Fruit fly (Drosophila melanogaster) whole organism, prepupa: ENCODE measurements around the gene Pak3.

Source experiments
- Blimp-1 ChIP-seq: fragments of 200-800 bp; sonication (Bioruptor generic); optimal IDR thresholded peaks from 3 replicates; lab custom pipeline; 2017; ENCODE audit warnings: missing biosample characterization, missing genetic modification characterization, mild to moderate bottlenecking, moderate library complexity, missing genetic modification reagents
- CG11294 ChIP-seq: fragments of 200-800 bp; sonication (Bioruptor generic); IDR thresholded peaks from 2 replicates; pipeline ENCODE4 v1.3.6; 2022; ENCODE audit warnings: missing biosample characterization, missing genetic modification characterization
- CG11762 ChIP-seq: fragments of 200-800 bp; sonication (Bioruptor generic); optimal IDR thresholded peaks from 3 replicates; lab custom pipeline; 2016; ENCODE audit warnings: missing biosample characterization, missing genetic modification characterization; ENCODE audit not compliant: insufficient read depth
- CG1621 ChIP-seq: fragments of 200-800 bp; sonication (Bioruptor generic); optimal IDR thresholded peaks from 3 replicates; lab custom pipeline; 2018; ENCODE audit warnings: missing biosample characterization, mild to moderate bottlenecking, missing genetic modification characterization
- CG16779 ChIP-seq: fragments of 200-800 bp; sonication (Bioruptor generic); optimal IDR thresholded peaks from 3 replicates; lab custom pipeline; 2017; ENCODE audit warnings: missing biosample characterization, mild to moderate bottlenecking, missing genetic modification characterization
- CG3032 ChIP-seq: fragments of 200-800 bp; optimal IDR thresholded peaks from 2 replicates; lab custom pipeline; 2019; ENCODE audit warnings: missing biosample characterization, mild to moderate bottlenecking, missing genetic modification characterization, moderate library complexity
- CG32006 ChIP-seq: fragments of 200-800 bp; sonication (Bioruptor generic); optimal IDR thresholded peaks from 3 replicates; lab custom pipeline; 2017; ENCODE audit warnings: missing biosample characterization, mild to moderate bottlenecking, missing genetic modification characterization
- CG34406 ChIP-seq: fragments of 200-800 bp; sonication (Bioruptor generic); optimal IDR thresholded peaks from 3 replicates; lab custom pipeline; 2016; ENCODE audit warnings: missing biosample characterization, missing genetic modification characterization
- CG4318 ChIP-seq: fragments of 200-800 bp; sonication (Bioruptor generic); optimal IDR thresholded peaks from 3 replicates; lab custom pipeline; 2017; ENCODE audit warnings: missing biosample characterization, mild to moderate bottlenecking, missing genetic modification characterization
- CG6163 ChIP-seq: fragments of 200-800 bp; sonication (Bioruptor generic); IDR thresholded peaks from 3 replicates; pipeline ENCODE4 v1.3.6; 2022; ENCODE audit warnings: missing biosample characterization, missing genetic modification characterization
- CG6276 ChIP-seq: fragments of 200-800 bp; sonication (Bioruptor generic); optimal IDR thresholded peaks from 2 replicates; lab custom pipeline; 2017; ENCODE audit warnings: missing biosample characterization, mild to moderate bottlenecking, missing genetic modification characterization
- CG6808 ChIP-seq: fragments of 200-800 bp; sonication (Bioruptor generic); optimal IDR thresholded peaks from 3 replicates; lab custom pipeline; 2017; ENCODE audit warnings: missing biosample characterization, missing genetic modification characterization, mild to moderate bottlenecking, moderate library complexity, missing genetic modification reagents
- CG8119 ChIP-seq: fragments of 200-800 bp; sonication (Bioruptor generic); IDR thresholded peaks from 3 replicates; pipeline ENCODE4 v1.3.6; 2022; ENCODE audit warnings: missing biosample characterization, missing genetic modification characterization
- CG8319 ChIP-seq: fragments of 200-800 bp; sonication (Bioruptor generic); optimal IDR thresholded peaks from 3 replicates; lab custom pipeline; 2016; ENCODE audit warnings: missing biosample characterization, missing genetic modification characterization
- CG9139 ChIP-seq: fragments of 200-800 bp; sonication (Bioruptor generic); optimal IDR thresholded peaks from 3 replicates; lab custom pipeline; 2017; ENCODE audit warnings: missing biosample characterization, mild to moderate bottlenecking, missing genetic modification characterization
- Eip75B ChIP-seq: fragments of 200-800 bp; sonication (Bioruptor generic); optimal IDR thresholded peaks from 3 replicates; lab custom pipeline; 2016; ENCODE audit warnings: missing biosample characterization, missing genetic modification characterization
- Eip78C ChIP-seq: fragments of 200-800 bp; sonication (Bioruptor generic); peaks from one replicate; lab custom pipeline; 2016; ENCODE audit warnings: missing biosample characterization, missing genetic modification characterization
- Eip93F ChIP-seq: fragments of 200-800 bp; sonication (Bioruptor generic); optimal IDR thresholded peaks from 2 replicates; lab custom pipeline; 2016; ENCODE audit warnings: missing biosample characterization, mild to moderate bottlenecking, missing genetic modification characterization
- Hr38 ChIP-seq: sonication (Bioruptor generic); optimal IDR thresholded peaks from 2 replicates; lab custom pipeline; 2016; ENCODE audit warnings: missing biosample characterization, missing genetic modification characterization
- Sox102F ChIP-seq: fragments of 200-800 bp; sonication (Bioruptor generic); optimal IDR thresholded peaks from 2 replicates; lab custom pipeline; 2016; ENCODE audit warnings: missing biosample characterization, mild to moderate bottlenecking, missing genetic modification characterization
- Sox14 ChIP-seq: fragments of 200-800 bp; sonication (Bioruptor generic); optimal IDR thresholded peaks from 3 replicates; lab custom pipeline; 2016; ENCODE audit warnings: missing biosample characterization, missing genetic modification characterization
- acj6 ChIP-seq: fragments of 200-800 bp; sonication (Bioruptor generic); optimal IDR thresholded peaks from 3 replicates; lab custom pipeline; 2016; ENCODE audit warnings: missing biosample characterization, missing genetic modification characterization
- cyc ChIP-seq: fragments of 200-800 bp; sonication (Bioruptor generic); optimal IDR thresholded peaks from 3 replicates; lab custom pipeline; 2016; ENCODE audit warnings: missing biosample characterization, missing genetic modification characterization
- dsx ChIP-seq: fragments of 200-800 bp; optimal IDR thresholded peaks from 3 replicates; lab custom pipeline; 2019; ENCODE audit warnings: missing biosample characterization, mild to moderate bottlenecking, missing genetic modification characterization, moderate library complexity; ENCODE audit not compliant: poor library complexity, severe bottlenecking
- eg ChIP-seq: fragments of 200-800 bp; sonication (Bioruptor generic); IDR thresholded peaks from 3 replicates; pipeline ENCODE4 v1.3.6; 2022; ENCODE audit warnings: missing biosample characterization, missing genetic modification characterization
- esn ChIP-seq: fragments of 200-800 bp; sonication (Bioruptor generic); optimal IDR thresholded peaks from 2 replicates; lab custom pipeline; 2016; ENCODE audit warnings: missing biosample characterization, mild to moderate bottlenecking, missing genetic modification characterization, moderate library complexity
- fd85E ChIP-seq: fragments of 200-800 bp; sonication (Bioruptor generic); optimal IDR thresholded peaks from 3 replicates; lab custom pipeline; 2016; ENCODE audit warnings: missing biosample characterization, missing genetic modification characterization
- lz ChIP-seq: fragments of 200-800 bp; sonication (Bioruptor generic); optimal IDR thresholded peaks from 3 replicates; lab custom pipeline; 2016; ENCODE audit warnings: missing biosample characterization, missing genetic modification characterization
- net ChIP-seq: fragments of 200-800 bp; sonication (Bioruptor generic); optimal IDR thresholded peaks from 3 replicates; lab custom pipeline; 2016; ENCODE audit warnings: missing biosample characterization, missing genetic modification characterization
- salr ChIP-seq, 2 experiments: fragments of 200-800 bp; sonication (Bioruptor generic); optimal IDR thresholded peaks; 3 replicates each; lab custom pipeline; 2016 to 2018; ENCODE audit warnings: missing biosample characterization in 2 of 2, missing genetic modification characterization in 2 of 2, mild to moderate bottlenecking in 1 of 2
- spab ChIP-seq: fragments of 200-800 bp; sonication (Bioruptor generic); optimal IDR thresholded peaks from 2 replicates; lab custom pipeline; 2017; ENCODE audit warnings: missing biosample characterization, mild to moderate bottlenecking, missing genetic modification characterization, missing genetic modification reagents
- svp ChIP-seq: fragments of 200-800 bp; sonication (Bioruptor generic); peaks from one replicate; lab custom pipeline; 2016; ENCODE audit warnings: missing biosample characterization, missing genetic modification characterization
- topi ChIP-seq: fragments of 200-800 bp; sonication (Bioruptor generic); optimal IDR thresholded peaks from 3 replicates; lab custom pipeline; 2016; ENCODE audit warnings: missing biosample characterization, missing genetic modification characterization

Pak3 gene

DNA sequence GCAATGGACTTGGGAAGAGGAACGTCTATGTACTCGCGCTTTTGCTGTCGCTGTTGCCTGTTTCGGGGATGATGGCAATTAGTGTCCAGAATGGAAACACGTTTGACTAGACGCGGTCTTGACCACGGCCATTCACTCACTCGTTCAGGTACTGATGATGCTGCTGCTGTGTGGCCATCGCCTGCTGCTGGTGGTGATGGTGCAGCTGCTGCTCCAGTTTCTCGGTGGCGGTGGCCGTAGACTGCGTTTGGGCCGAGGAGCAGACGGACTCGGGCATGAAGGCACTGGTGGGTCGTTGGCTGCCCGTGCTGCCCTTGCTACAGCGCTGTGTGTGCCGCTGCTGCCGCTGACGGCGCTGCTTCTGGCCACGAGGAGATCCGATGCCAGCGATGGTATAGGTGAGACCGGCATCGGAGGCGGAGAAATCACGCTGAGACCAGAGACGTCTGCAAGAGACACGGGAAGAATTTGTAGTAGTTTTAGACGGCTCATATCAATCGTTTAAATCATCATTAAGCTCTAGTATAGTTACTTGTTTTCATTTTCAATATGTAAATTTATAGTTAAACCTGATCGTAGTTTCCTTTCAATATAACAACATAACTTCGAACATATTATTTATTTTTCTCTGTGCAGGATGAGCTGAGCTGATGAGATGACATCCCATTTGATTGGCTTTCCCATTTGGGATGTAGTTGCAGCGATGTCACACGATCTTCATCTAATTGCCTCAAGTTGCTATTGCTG lies 32.0 kb upstream of the Pak3 start (continued):
- TF ChIP-seq CG11762 (no peak), CG16779 (tag; lab: Kevin White, UChicago) (no peak), topi (no peak), CG3032 (tag; lab: Kevin White, UChicago) (no peak), svp (no peak), CG1621 (no peak), CG4318 (GFP tag; lab: Kevin White, UChicago) (no peak), lz (no peak), CG6808 (GFP tag; lab: Kevin White, UChicago) (no peak), Eip93F (GFP tag; lab: Kevin White, UChicago) (no peak), Sox102F (no peak), Hr38 (GFP tag; lab: Kevin White, UChicago) (no peak), Eip78C (GFP tag; lab: Kevin White, UChicago) (peak; percentile 71), net (no peak), spab (no peak), CG8119 (peak; percentile 67), CG6163 (GFP tag; lab: Robert Waterston, UW) (peak; percentile 30; the same call in 1 of the 3 replicates), CG8319 (GFP tag; lab: Kevin White, UChicago) (no peak), CG34406 (no peak), salr (GFP tag; optimal IDR thresholded peaks at IDR 0.05; lab: Kevin White, UChicago) (peak in 1 of 2 experiments; percentile 36), dsx (GFP tag; lab: Kevin White, UChicago) (no peak), CG9139 (GFP tag; lab: Kevin White, UChicago) (no peak)

DNA sequence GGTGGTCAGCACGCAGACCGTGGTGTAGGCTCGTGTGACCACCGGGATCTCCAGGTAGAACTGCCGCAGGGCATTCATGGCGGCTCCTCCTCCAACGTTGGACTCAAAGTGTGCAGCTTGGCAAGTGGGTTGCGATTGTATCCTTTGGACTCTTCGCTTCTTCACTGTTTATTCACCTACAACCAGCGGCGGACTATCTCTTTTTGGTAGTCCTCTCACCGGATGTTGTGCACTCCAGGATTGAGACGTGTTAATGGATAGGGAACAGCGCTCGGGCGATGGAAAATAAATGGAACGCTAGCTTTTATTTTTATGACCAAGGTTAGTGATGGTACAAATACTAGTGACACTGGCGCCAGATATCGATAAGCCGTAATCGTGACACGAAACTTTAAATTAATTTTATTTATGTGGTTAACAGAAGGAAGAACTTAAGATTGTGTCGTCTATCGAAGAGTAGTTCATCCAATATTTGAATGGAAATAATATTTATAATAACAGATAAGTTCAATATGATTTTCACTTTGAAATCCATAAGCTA lies 30.3 kb upstream of the Pak3 start, which contains the start of gene Der-2:
Gene Der-2 (minus strand): TSS at position 347 of the 541 bp plus-strand sequence.
- peak; percentile 25 for TF ChIP-seq Eip78C (GFP tag; lab: Kevin White, UChicago)
- TF ChIP-seq CG32006 (GFP tag; lab: Kevin White, UChicago): no peak
- TF ChIP-seq, all 60 proteins: peak for 1

DNA sequence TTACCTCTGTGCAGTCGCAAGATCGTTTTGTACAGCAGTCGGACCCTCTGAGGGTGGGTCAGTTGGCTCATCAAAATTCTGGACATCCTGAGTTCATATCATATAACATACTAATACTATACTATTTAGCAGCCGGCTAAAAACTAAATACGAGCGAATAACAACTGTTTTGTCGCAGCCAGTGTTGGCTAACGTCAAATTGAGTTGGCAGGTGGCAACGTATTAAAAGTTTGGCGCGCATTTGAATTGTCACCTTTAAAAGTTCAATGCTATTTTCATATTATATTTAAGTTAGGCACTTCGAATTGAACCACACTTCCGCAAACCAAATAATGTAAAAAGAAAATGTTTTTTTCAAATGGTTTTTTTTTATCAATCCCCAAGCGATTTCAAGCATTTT lies 28.7 kb upstream of the Pak3 start, which contains the start of gene Sdhaf3:
Gene Sdhaf3 (minus strand): TSS at position 177 of the 400 bp plus-strand sequence.
- TF ChIP-seq Eip78C (GFP tag; lab: Kevin White, UChicago) (peak; percentile 3), esn (peak; percentile 36), CG6163 (GFP tag; lab: Robert Waterston, UW) (no peak)

DNA sequence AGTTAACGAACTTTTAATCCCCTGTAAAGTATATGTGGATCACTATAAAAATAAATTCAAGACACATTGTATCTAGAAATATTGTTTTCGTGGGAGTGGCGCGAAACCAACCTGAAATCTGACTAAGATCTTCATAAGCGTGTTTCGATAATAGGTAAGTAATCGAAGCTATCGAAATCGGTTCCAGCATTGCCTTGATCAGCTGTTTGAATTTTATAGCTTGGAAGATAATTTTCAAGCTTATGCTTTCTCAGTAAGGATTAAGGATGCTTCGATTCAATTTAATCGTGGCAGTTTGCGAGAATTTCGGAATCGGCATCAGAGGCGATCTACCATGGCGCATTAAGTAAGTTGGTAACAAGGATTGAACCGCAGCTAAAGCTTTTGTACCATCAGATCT lies 27.4 kb upstream of the Pak3 start, which contains the start of gene Dhfr:
Gene Dhfr (plus strand): TSS at position 173 of the 400 bp plus-strand sequence.
- TF ChIP-seq CG34406 (no peak), cyc (GFP tag; lab: Kevin White, UChicago) (no peak), CG6163 (GFP tag; lab: Robert Waterston, UW) (no peak), salr (GFP tag; optimal IDR thresholded peaks at IDR 0.05; lab: Kevin White, UChicago) (no peak), lz (no peak), Eip78C (GFP tag; lab: Kevin White, UChicago) (peak; percentile 12), eg (GFP tag; lab: Robert Waterston, UW) (no peak)

DNA sequence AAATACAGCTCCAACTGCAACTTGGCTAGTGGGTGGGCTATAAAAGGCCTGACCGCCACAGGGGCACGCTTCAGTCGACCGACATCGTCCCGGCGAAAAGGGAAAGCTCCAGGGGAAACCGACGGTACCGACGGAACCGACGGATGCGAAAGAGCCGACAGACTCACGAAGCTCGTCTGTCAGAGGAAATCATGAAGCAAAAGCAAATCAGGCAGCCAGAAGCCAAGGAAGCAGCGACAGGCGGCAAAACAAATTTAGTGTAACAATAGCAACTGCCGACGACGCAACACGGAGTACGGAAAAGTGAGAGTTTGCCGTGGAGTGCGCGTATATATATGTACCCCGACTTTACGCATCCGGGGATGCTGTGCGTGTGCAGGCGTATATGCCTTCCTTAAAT lies 23.4 kb upstream of the Pak3 start, which contains the start of gene Gyc89Db:
Gene Gyc89Db (plus strand): TSS at position 78 of the 400 bp plus-strand sequence.
- TF ChIP-seq Eip75B (GFP tag; lab: Kevin White, UChicago) (no peak), Eip93F (GFP tag; lab: Kevin White, UChicago) (no peak), topi (no peak), CG6276 (GFP tag; lab: Kevin White, UChicago) (no peak), CG32006 (GFP tag; lab: Kevin White, UChicago) (no peak), Sox14 (GFP tag; lab: Kevin White, UChicago) (no peak), CG16779 (tag; lab: Kevin White, UChicago) (no peak), CG11294 (no peak), acj6 (GFP tag; lab: Kevin White, UChicago) (no peak), fd85E (GFP tag; lab: Kevin White, UChicago) (no peak), Blimp-1 (GFP tag; lab: Kevin White, UChicago) (no peak)
- TF ChIP-seq, all 60 proteins: peak for 0
